Worm (Caenorhabditis elegans): Measurements from ENCODE around the gene arrd-22.

ce11 chrV:3450351-3450750 lies 40.0 kb downstream of the arrd-22 start:
- TF ChIP-seq flt-1 (GFP tag; IDR thresholded peaks at IDR 0.05) (no peak), med-1 (GFP tag; optimal IDR thresholded peaks at IDR 0.05; ENCODE audit: insufficient read depth) (no peak), cog-1 (tag; optimal IDR thresholded peaks at IDR 0.05) (no peak), tab-1 (GFP tag; IDR thresholded peaks at IDR 0.05) (no peak), klf-2 (GFP tag; conservative IDR thresholded peaks at IDR 0.05) (no peak), T22C8.4 (GFP tag; IDR thresholded peaks at IDR 0.05) (no peak), ztf-23 (GFP tag; IDR thresholded peaks at IDR 0.05) (no peak), ztf-29 (GFP tag; IDR thresholded peaks at IDR 0.05) (no peak)
